Fruit fly (Drosophila melanogaster) whole organism, embryonic: ENCODE data around the gene Spt6.
A peak's percentile ranks its signal among the peaks of the same experiment; 100 is the strongest.

Experiments used
- ATbp ChIP-seq: fragments of 200-800 bp; sonication (Bioruptor generic); optimal IDR thresholded peaks from 2 replicates; lab custom pipeline; 2017; ENCODE audit warnings: missing biosample characterization, mild to moderate bottlenecking, missing genetic modification characterization, missing genetic modification reagents
- CG10543 ChIP-seq: fragments of 200-800 bp; sonication (Bioruptor generic); optimal IDR thresholded peaks from 3 replicates; lab custom pipeline; 2017; ENCODE audit warnings: missing biosample characterization, mild to moderate bottlenecking, missing genetic modification characterization, moderate library complexity
- CG10959 ChIP-seq: fragments of 200-800 bp; sonication (Bioruptor generic); IDR thresholded peaks from 2 replicates; pipeline ENCODE4 v1.3.6; 2022; ENCODE audit warnings: missing biosample characterization, missing genetic modification characterization
- CG11504 ChIP-seq: fragments of 200-800 bp; sonication (Bioruptor generic); optimal IDR thresholded peaks from 3 replicates; lab custom pipeline; 2019; ENCODE audit warnings: missing biosample characterization, mild to moderate bottlenecking, missing genetic modification characterization, moderate library complexity
- CG12299 ChIP-seq: fragments of 200-800 bp; sonication (Bioruptor generic); optimal IDR thresholded peaks from 2 replicates; lab custom pipeline; 2018; ENCODE audit warnings: missing biosample characterization, mild to moderate bottlenecking, missing genetic modification characterization
- CG12659 ChIP-seq: fragments of 200-800 bp; sonication (Bioruptor generic); optimal IDR thresholded peaks from 3 replicates; lab custom pipeline; 2017; ENCODE audit warnings: mild to moderate bottlenecking, missing biosample characterization, missing genetic modification reagents, missing genetic modification characterization
- CG15269 ChIP-seq: fragments of 200-800 bp; sonication (Bioruptor generic); optimal IDR thresholded peaks from 2 replicates; lab custom pipeline; 2018; ENCODE audit warnings: missing biosample characterization, mild to moderate bottlenecking, missing genetic modification characterization, moderate library complexity
- CG1647 ChIP-seq: fragments of 200-800 bp; sonication (Bioruptor generic); optimal IDR thresholded peaks from 3 replicates; lab custom pipeline; 2016; ENCODE audit warnings: missing biosample characterization, missing genetic modification characterization
- CG16863 ChIP-seq: fragments of 200-800 bp; sonication (Bioruptor generic); optimal IDR thresholded peaks from 3 replicates; lab custom pipeline; 2016; ENCODE audit warnings: missing biosample characterization, missing genetic modification characterization
- CG17361 ChIP-seq: fragments of 200-800 bp; sonication (Bioruptor generic); IDR thresholded peaks from 3 replicates; pipeline ENCODE4 v1.3.6; 2022; ENCODE audit warnings: missing biosample characterization, missing genetic modification characterization
- CG17829 ChIP-seq: fragments of 200-800 bp; optimal IDR thresholded peaks from 2 replicates; lab custom pipeline; 2019; ENCODE audit warnings: missing biosample characterization, mild to moderate bottlenecking, missing genetic modification characterization, moderate library complexity
- CG2199 ChIP-seq: fragments of 200-800 bp; sonication (Bioruptor generic); IDR thresholded peaks from 3 replicates; pipeline ENCODE4 v1.3.6; 2022; ENCODE audit warnings: missing biosample characterization, missing genetic modification characterization
- CG2875 ChIP-seq: fragments of 200-800 bp; sonication (Bioruptor generic); optimal IDR thresholded peaks from 2 replicates; lab custom pipeline; 2017; ENCODE audit warnings: missing biosample characterization, mild to moderate bottlenecking, missing genetic modification characterization, missing genetic modification reagents
- CG33557 ChIP-seq: fragments of 200-800 bp; sonication (Bioruptor generic); optimal IDR thresholded peaks from 2 replicates; lab custom pipeline; 2019; ENCODE audit warnings: missing biosample characterization, mild to moderate bottlenecking, missing genetic modification characterization, moderate library complexity
- CG3407 ChIP-seq: fragments of 200-800 bp; sonication (Bioruptor generic); optimal IDR thresholded peaks from 2 replicates; lab custom pipeline; 2018; ENCODE audit warnings: missing biosample characterization, mild to moderate bottlenecking, missing genetic modification characterization
- CG3726 ChIP-seq: fragments of 200-800 bp; sonication (Bioruptor generic); IDR thresholded peaks from 3 replicates; pipeline ENCODE4, ENCODE4 v1.3.6; 2022; ENCODE audit warnings: missing biosample characterization, missing genetic modification characterization
- CG4328 ChIP-seq: fragments of 200-800 bp; sonication (Bioruptor generic); optimal IDR thresholded peaks from 3 replicates; lab custom pipeline; 2017; ENCODE audit warnings: missing biosample characterization, missing genetic modification reagents, missing genetic modification characterization
- CG7963 ChIP-seq: fragments of 200-800 bp; sonication (Bioruptor generic); IDR thresholded peaks from 3 replicates; pipeline ENCODE4 v1.3.6; 2022; ENCODE audit warnings: missing biosample characterization, missing genetic modification characterization; ENCODE audit not compliant: partially characterized antibody
- Doc2 ChIP-seq: fragments of 200-800 bp; sonication (Bioruptor generic); IDR thresholded peaks from 2 replicates; pipeline ENCODE4 v1.3.6; 2022; ENCODE audit warnings: missing biosample characterization, missing genetic modification characterization
- Fer3 ChIP-seq: fragments of 200-800 bp; sonication (Bioruptor generic); optimal IDR thresholded peaks from 2 replicates; lab custom pipeline; 2018; ENCODE audit warnings: missing biosample characterization, mild to moderate bottlenecking, missing genetic modification characterization, moderate library complexity
- Gug ChIP-seq: fragments of 200-800 bp; sonication (Bioruptor generic); IDR thresholded peaks from 4 replicates; pipeline ENCODE4 v1.3.6; 2022; ENCODE audit warnings: missing biosample characterization, missing genetic modification characterization
- Hand ChIP-seq: fragments of 200-800 bp; sonication (Bioruptor generic); optimal IDR thresholded peaks from 2 replicates; lab custom pipeline; 2017; ENCODE audit warnings: mild to moderate bottlenecking, missing biosample characterization, missing genetic modification reagents, missing genetic modification characterization
- Kr ChIP-seq: fragments of 200-800 bp; sonication (Bioruptor generic); optimal IDR thresholded peaks from 2 replicates; lab custom pipeline; 2017; ENCODE audit warnings: missing biosample characterization, mild to moderate bottlenecking, missing genetic modification characterization
- Oaz ChIP-seq: fragments of 200-800 bp; sonication (Bioruptor generic); IDR thresholded peaks from 2 replicates; pipeline ENCODE4 v1.3.6; 2022; ENCODE audit warnings: missing biosample characterization, missing genetic modification characterization
- Side ChIP-seq: fragments of 200-800 bp; sonication (Bioruptor generic); optimal IDR thresholded peaks from 2 replicates; lab custom pipeline; 2016; ENCODE audit warnings: missing biosample characterization, missing genetic modification characterization
- Sry-β ChIP-seq: fragments of 200-800 bp; sonication (Bioruptor generic); optimal IDR thresholded peaks from 2 replicates; lab custom pipeline; 2018; ENCODE audit warnings: missing biosample characterization, mild to moderate bottlenecking, missing genetic modification characterization, moderate library complexity
- Xbp1 ChIP-seq: fragments of 200-800 bp; sonication (Bioruptor generic); optimal IDR thresholded peaks from 3 replicates; lab custom pipeline; 2016; ENCODE audit warnings: missing biosample characterization, mild to moderate bottlenecking, missing genetic modification characterization
- YL-1 ChIP-seq: fragments of 200-800 bp; sonication (Bioruptor generic); optimal IDR thresholded peaks from 3 replicates; lab custom pipeline; 2017; ENCODE audit warnings: missing biosample characterization, mild to moderate bottlenecking, missing genetic modification characterization
- abd-A ChIP-seq: fragments of 200-800 bp; sonication (Bioruptor generic); optimal IDR thresholded peaks from 3 replicates; lab custom pipeline; 2019; ENCODE audit warnings: missing biosample characterization, mild to moderate bottlenecking, missing genetic modification characterization, moderate library complexity
- ap ChIP-seq: fragments of 200-800 bp; sonication (Bioruptor generic); IDR thresholded peaks from 2 replicates; pipeline ENCODE4 v1.3.6; 2022; ENCODE audit warnings: missing biosample characterization, missing genetic modification characterization
- bowl ChIP-seq: fragments of 200-800 bp; sonication (Bioruptor generic); IDR thresholded peaks from 2 replicates; pipeline ENCODE4 v1.3.6; 2022; ENCODE audit warnings: missing biosample characterization, missing genetic modification characterization
- cato ChIP-seq: fragments of 200-800 bp; sonication (Bioruptor generic); optimal IDR thresholded peaks from 2 replicates; lab custom pipeline; 2016; ENCODE audit warnings: missing biosample characterization, missing genetic modification characterization, borderline replicate concordance
- cwo ChIP-seq: fragments of 200-800 bp; sonication (Bioruptor generic); optimal IDR thresholded peaks from 3 replicates; lab custom pipeline; 2017; ENCODE audit warnings: missing biosample characterization, missing genetic modification characterization, mild to moderate bottlenecking, moderate library complexity, missing genetic modification reagents
- danr ChIP-seq: fragments of 200-800 bp; sonication (Bioruptor generic); IDR thresholded peaks from 2 replicates; pipeline ENCODE4 v1.3.6; 2022; ENCODE audit warnings: missing biosample characterization, missing genetic modification characterization
- ind ChIP-seq: fragments of 200-800 bp; sonication (Bioruptor generic); optimal IDR thresholded peaks from 3 replicates; lab custom pipeline; 2016; ENCODE audit warnings: missing biosample characterization, missing genetic modification characterization
- inv ChIP-seq: fragments of 200-800 bp; sonication (Bioruptor generic); IDR thresholded peaks from 2 replicates; pipeline ENCODE4 v1.3.6; 2022; ENCODE audit warnings: missing biosample characterization, missing genetic modification characterization; ENCODE audit not compliant: partially characterized antibody
- phol ChIP-seq: fragments of 200-800 bp; sonication (Bioruptor generic); optimal IDR thresholded peaks from 3 replicates; lab custom pipeline; 2018; ENCODE audit warnings: missing biosample characterization, mild to moderate bottlenecking, missing genetic modification characterization, moderate library complexity
- sim ChIP-seq: fragments of 200-800 bp; sonication (Bioruptor generic); IDR thresholded peaks from 2 replicates; pipeline ENCODE4 v1.3.6; 2022; ENCODE audit warnings: missing biosample characterization, missing genetic modification characterization
- sisA ChIP-seq: fragments of 200-800 bp; sonication (Bioruptor generic); IDR thresholded peaks from 2 replicates; pipeline ENCODE4 v1.3.6; 2022; ENCODE audit warnings: missing biosample characterization, missing genetic modification characterization
- slp2 ChIP-seq: fragments of 200-800 bp; sonication (Bioruptor generic); optimal IDR thresholded peaks from 2 replicates; lab custom pipeline; 2016; ENCODE audit warnings: missing biosample characterization, missing genetic modification characterization
- sob ChIP-seq: fragments of 200-800 bp; sonication (Bioruptor generic); IDR thresholded peaks from 2 replicates; pipeline ENCODE4 v1.3.6; 2022; ENCODE audit warnings: missing biosample characterization, missing genetic modification characterization
- stc ChIP-seq: fragments of 200-800 bp; sonication (Bioruptor generic); IDR thresholded peaks from 2 replicates; pipeline ENCODE4 v1.3.6; 2022; ENCODE audit warnings: missing biosample characterization, missing genetic modification characterization
- trem ChIP-seq: fragments of 200-800 bp; optimal IDR thresholded peaks from 3 replicates; lab custom pipeline; 2019; ENCODE audit warnings: missing biosample characterization, mild to moderate bottlenecking, missing genetic modification characterization, moderate library complexity
- twi ChIP-seq: fragments of 200-800 bp; optimal IDR thresholded peaks from 2 replicates; lab custom pipeline; 2019; ENCODE audit warnings: missing biosample characterization, mild to moderate bottlenecking, missing genetic modification characterization, moderate library complexity
- wdn ChIP-seq: fragments of 200-800 bp; sonication (Bioruptor generic); IDR thresholded peaks from 2 replicates; pipeline ENCODE4 v1.3.6; 2022; ENCODE audit warnings: missing biosample characterization, missing genetic modification characterization
- wek ChIP-seq: fragments of 200-800 bp; sonication (Bioruptor generic); optimal IDR thresholded peaks from 3 replicates; lab custom pipeline; 2018; ENCODE audit warnings: missing biosample characterization, mild to moderate bottlenecking, missing genetic modification characterization, moderate library complexity
- zen ChIP-seq: fragments of 200-800 bp; sonication (Bioruptor generic); optimal IDR thresholded peaks from 3 replicates; lab custom pipeline; 2018; ENCODE audit warnings: missing biosample characterization, mild to moderate bottlenecking, missing genetic modification characterization, moderate library complexity

Spt6 gene

dm6 chrX:6224225-6225190 is 43.1 kb upstream of the Spt6 start, which contains the start of gene sqh (continued):
- TF ChIP-seq CG10959 (GFP tag; lab: Robert Waterston, UW) (peak; percentile 66), CG2199 (GFP tag; lab: Robert Waterston, UW) (0 out of 3 replicates have a peak, but pooled peaks have one; percentile 72), CG17361 (GFP tag; lab: Robert Waterston, UW) (peak; percentile 88), Sry-β (GFP tag; lab: Kevin White, UChicago) (peak; percentile 28), CG11504 (peak; percentile 90), CG3407 (GFP tag; lab: Kevin White, UChicago) (peak; percentile 87), CG3726 (GFP tag; lab: Robert Waterston, UW) (peak; percentile 82), slp2 (no peak), inv (GFP tag; lab: Robert Waterston, UW) (no peak), sim (0 out of 2 replicates have a peak, but pooled peaks have one; percentile 37), ap (GFP tag; lab: Robert Waterston, UW) (peak; percentile 78), wdn (GFP tag; lab: Robert Waterston, UW) (peak; percentile 85), sob (peak; percentile 91), CG15269 (peak; percentile 93), danr (peak; percentile 82), CG12659 (GFP tag; lab: Kevin White, UChicago) (peak; percentile 93), twi (peak; percentile 84), CG1647 (peak; percentile 58), cato (peak; percentile 62), Fer3 (tag; lab: Kevin White, UChicago) (peak; percentile 85), YL-1 (peak; percentile 54), Oaz (GFP tag; lab: Robert Waterston, UW) (peak; percentile 82), zen (tag; lab: Kevin White, UChicago) (peak; percentile 70), cwo (GFP tag; lab: Kevin White, UChicago) (peak; percentile 83), stc (GFP tag; lab: Robert Waterston, UW) (peak; percentile 90), CG10543 (peak; percentile 93), phol (tag; lab: Kevin White, UChicago) (peak; percentile 82), CG7963 (GFP tag; lab: Robert Waterston, UW) (no peak), CG17829 (tag; lab: Kevin White, UChicago) (peak; percentile 83), Kr (GFP tag; lab: Kevin White, UChicago) (no peak), CG2875 (peak; percentile 81), Doc2 (peak; percentile 44; the same call in 1 of the 2 replicates), Gug (GFP tag; lab: Robert Waterston, UW) (peak; percentile 91), wek (peak; percentile 76), abd-A (tag; lab: Kevin White, UChicago) (peak; percentile 37), ind (GFP tag; lab: Kevin White, UChicago) (peak; percentile 82), CG16863 (GFP tag; lab: Kevin White, UChicago) (peak; percentile 13), trem (peak; percentile 55), bowl (GFP tag; lab: Robert Waterston, UW) (peak; percentile 69; the same call in 1 of the 2 replicates), Hand (GFP tag; lab: Kevin White, UChicago) (peak; percentile 86), CG12299 (peak; percentile 82), CG33557 (GFP tag; lab: Kevin White, UChicago) (peak; percentile 82), Side (GFP tag; lab: Kevin White, UChicago) (no peak), sisA (GFP tag; lab: Robert Waterston, UW) (peak; percentile 84), ATbp (peak; percentile 80), Xbp1 (GFP tag; lab: Kevin White, UChicago) (peak; percentile 84), CG4328 (GFP tag; lab: Kevin White, UChicago) (peak; percentile 87)
